Worm (Caenorhabditis elegans) whole organism, early embryonic: ENCODE measurements around the gene Y51H7C.12.
"Not testable (repeated sequence)": the region's sequence is repeated elsewhere in the genome, so short reads cannot be mapped to it uniquely, and the experiment has no call there.

Experiments used
- B0310.2 ChIP-seq: sonication (generic microtip); optimal IDR thresholded peaks from 2 replicates; lab custom pipeline; 2016; ENCODE audit warnings: mild to moderate bottlenecking, missing genetic modification characterization, missing compliant biosample characterization
- F13C5.2 ChIP-seq: sonication (generic microtip); optimal IDR thresholded peaks from 2 replicates; lab custom pipeline; 2017; ENCODE audit warnings: mild to moderate bottlenecking, missing genetic modification characterization, inconsistent platforms, missing compliant biosample characterization
- aly-1 ChIP-seq: sonication (generic microtip); optimal IDR thresholded peaks from 2 replicates; lab custom pipeline; 2016; ENCODE audit warnings: missing genetic modification characterization, missing compliant biosample characterization
- ama-1 ChIP-seq: fragments of 150-350 bp; optimal IDR thresholded peaks from 2 replicates; lab custom pipeline; 2014
- ceh-13 ChIP-seq: fragments of 200-800 bp; sonication (Bioruptor generic); optimal IDR thresholded peaks from 2 replicates; lab custom pipeline; 2018; ENCODE audit warnings: mild to moderate bottlenecking, missing genetic modification characterization, missing compliant biosample characterization
- ceh-36 ChIP-seq: sonication (generic microtip); optimal IDR thresholded peaks from 2 replicates; lab custom pipeline; 2016; ENCODE audit warnings: missing genetic modification characterization, inconsistent platforms, missing compliant biosample characterization
- ets-7 ChIP-seq: sonication (generic microtip); optimal IDR thresholded peaks from 2 replicates; lab custom pipeline; 2016; ENCODE audit warnings: missing genotype, missing genetic modification characterization, missing compliant biosample characterization
- flt-1 ChIP-seq: fragments of 200-800 bp; sonication (Bioruptor generic); IDR thresholded peaks from 2 replicates; pipeline ENCODE4 v1.3.6; 2022; ENCODE audit warnings: missing genetic modification characterization, missing compliant biosample characterization
- hmbx-1 ChIP-seq: sonication (generic microtip); optimal IDR thresholded peaks from 2 replicates; lab custom pipeline; 2016; ENCODE audit warnings: mild to moderate bottlenecking, missing genetic modification characterization, missing compliant biosample characterization
- hmg-4 ChIP-seq: fragments of 200-800 bp; sonication (Bioruptor generic); optimal IDR thresholded peaks from 2 replicates; lab custom pipeline; 2018; ENCODE audit warnings: mild to moderate bottlenecking, missing genetic modification characterization, missing compliant biosample characterization
- hnd-1 ChIP-seq: sonication (generic microtip); optimal IDR thresholded peaks from 2 replicates; lab custom pipeline; 2016; ENCODE audit warnings: missing genetic modification characterization, missing compliant biosample characterization
- pes-1 ChIP-seq: fragments of 200-800 bp; sonication (Bioruptor generic); IDR thresholded peaks from 2 replicates; pipeline ENCODE4 v1.3.6; 2022; ENCODE audit warnings: missing genetic modification reagents, missing genetic modification characterization, missing compliant biosample characterization
- scrt-1 ChIP-seq: fragments of 200-800 bp; sonication (Bioruptor generic); IDR thresholded peaks from 2 replicates; pipeline ENCODE4 v1.3.6; 2022; ENCODE audit warnings: missing genetic modification characterization, missing compliant biosample characterization
- sea-1 ChIP-seq: fragments of 200-800 bp; sonication (Bioruptor generic); conservative IDR thresholded peaks from 2 replicates; pipeline ENCODE4 v1.3.6; 2022; ENCODE audit warnings: missing genetic modification characterization, missing compliant biosample characterization
- tbx-11 ChIP-seq: fragments of 200-800 bp; sonication (Bioruptor generic); IDR thresholded peaks from 2 replicates; pipeline ENCODE4 v1.3.6; 2022; ENCODE audit warnings: missing genetic modification characterization, missing compliant biosample characterization
- tbx-37 ChIP-seq: fragments of 200-800 bp; sonication (Bioruptor generic); conservative IDR thresholded peaks from 2 replicates; pipeline ENCODE4 v1.3.6; 2022; ENCODE audit warnings: missing genetic modification reagents, missing genetic modification characterization, missing compliant biosample characterization
- tra-4 ChIP-seq: sonication (generic microtip); optimal IDR thresholded peaks from 2 replicates; lab custom pipeline; 2017; ENCODE audit warnings: missing genetic modification characterization, missing compliant biosample characterization

Gene Y51H7C.12

ce11 chrII:1446696-1447293, at the start of gene Y51H7C.12:
TSS of gene Y51H7C.12 (minus strand) at chrII:1446746.
- not testable (repeated sequence) for TF ChIP-seq ceh-36 (tag; lab: Kevin White, UChicago); sea-1 (GFP tag; lab: Robert Waterston, UW); tbx-11 (GFP tag; lab: Robert Waterston, UW)

- TF ChIP-seq pes-1 (no peak), aly-1 (tag; lab: Kevin White, UChicago) (no peak), ceh-13 (GFP tag; lab: Kevin White, UChicago) (no peak), hmbx-1 (tag; lab: Kevin White, UChicago) (no peak), ama-1 (lab: Kevin White, UChicago) (no peak), ceh-36 (tag; lab: Kevin White, UChicago) (no peak), scrt-1 (GFP tag; lab: Robert Waterston, UW) (no peak), tra-4 (no peak), B0310.2 (no peak), tbx-37 (GFP tag; lab: Robert Waterston, UW) (no peak), sea-1 (GFP tag; lab: Robert Waterston, UW) (no peak), F13C5.2 (tag; lab: Kevin White, UChicago) (no peak), hmg-4 (GFP tag; lab: Kevin White, UChicago) (no peak), ets-7 (no peak), tbx-11 (GFP tag; lab: Robert Waterston, UW) (no peak), flt-1 (GFP tag; lab: Robert Waterston, UW) (no peak), hnd-1 (no peak)
Measured at ce11 chrII:1490813-1491212, 44.3 kb upstream of the Y51H7C.12 start.

ce11 chrII:1482419-1482818, 35.9 kb upstream of the Y51H7C.12 start:
- TF ChIP-seq B0310.2: no peak
- no peak for TF ChIP-seq ceh-36 (tag; lab: Kevin White, UChicago)
- TF ChIP-seq F13C5.2 (tag; lab: Kevin White, UChicago): no peak
- no peak for TF ChIP-seq pes-1
- no peak for TF ChIP-seq ama-1 (lab: Kevin White, UChicago)

ce11 chrII:1481660-1482059, 35.1 kb upstream of the Y51H7C.12 start:
- TF ChIP-seq ceh-36 (tag; lab: Kevin White, UChicago): no peak
- TF ChIP-seq ceh-13 (GFP tag; lab: Kevin White, UChicago): no peak
- TF ChIP-seq B0310.2: no peak
- TF ChIP-seq hnd-1: no peak
- no peak for TF ChIP-seq ets-7
- no peak for TF ChIP-seq flt-1 (GFP tag; lab: Robert Waterston, UW)
- TF ChIP-seq tbx-37 (GFP tag; lab: Robert Waterston, UW): no peak
- no peak for TF ChIP-seq tra-4
- no peak for TF ChIP-seq sea-1 (GFP tag; lab: Robert Waterston, UW)
- TF ChIP-seq aly-1 (tag; lab: Kevin White, UChicago): no peak
- TF ChIP-seq ama-1 (lab: Kevin White, UChicago): no peak
- TF ChIP-seq hmbx-1 (tag; lab: Kevin White, UChicago): no peak
- TF ChIP-seq tbx-11 (GFP tag; lab: Robert Waterston, UW): no peak
- no peak for TF ChIP-seq hmg-4 (GFP tag; lab: Kevin White, UChicago)
- no peak for TF ChIP-seq F13C5.2 (tag; lab: Kevin White, UChicago)
- TF ChIP-seq scrt-1 (GFP tag; lab: Robert Waterston, UW): no peak
- TF ChIP-seq pes-1: no peak

ce11 chrII:1478522-1478921, 32.0 kb upstream of the Y51H7C.12 start:
- TF ChIP-seq tbx-37 (GFP tag; lab: Robert Waterston, UW): no peak
- TF ChIP-seq hmg-4 (GFP tag; lab: Kevin White, UChicago): no peak
- no peak for TF ChIP-seq hnd-1
- no peak for TF ChIP-seq B0310.2
- no peak for TF ChIP-seq hmbx-1 (tag; lab: Kevin White, UChicago)
- TF ChIP-seq ets-7: no peak
- no peak for TF ChIP-seq pes-1
- no peak for TF ChIP-seq flt-1 (GFP tag; lab: Robert Waterston, UW)
- TF ChIP-seq aly-1 (tag; lab: Kevin White, UChicago): no peak
- TF ChIP-seq tra-4: no peak
- TF ChIP-seq F13C5.2 (tag; lab: Kevin White, UChicago): no peak
- no peak for TF ChIP-seq ceh-13 (GFP tag; lab: Kevin White, UChicago)
- TF ChIP-seq ama-1 (lab: Kevin White, UChicago): no peak
- no peak for TF ChIP-seq scrt-1 (GFP tag; lab: Robert Waterston, UW)
- no peak for TF ChIP-seq tbx-11 (GFP tag; lab: Robert Waterston, UW)

ce11 chrII:1477975-1478374, 31.4 kb upstream of the Y51H7C.12 start:
- no peak for TF ChIP-seq scrt-1 (GFP tag; lab: Robert Waterston, UW)
- TF ChIP-seq ceh-13 (GFP tag; lab: Kevin White, UChicago): no peak
- no peak for TF ChIP-seq tra-4
- TF ChIP-seq ama-1 (lab: Kevin White, UChicago): no peak
- no peak for TF ChIP-seq ceh-36 (tag; lab: Kevin White, UChicago)
- TF ChIP-seq tbx-37 (GFP tag; lab: Robert Waterston, UW): no peak
- no peak for TF ChIP-seq hmbx-1 (tag; lab: Kevin White, UChicago)

ce11 chrII:1477295-1477694, 30.7 kb upstream of the Y51H7C.12 start:
- no peak for TF ChIP-seq hmg-4 (GFP tag; lab: Kevin White, UChicago)
- no peak for TF ChIP-seq ceh-36 (tag; lab: Kevin White, UChicago)
- TF ChIP-seq pes-1: no peak
- TF ChIP-seq F13C5.2 (tag; lab: Kevin White, UChicago): no peak
- TF ChIP-seq sea-1 (GFP tag; lab: Robert Waterston, UW): no peak
- no peak for TF ChIP-seq scrt-1 (GFP tag; lab: Robert Waterston, UW)
- TF ChIP-seq ama-1 (lab: Kevin White, UChicago): no peak
- no peak for TF ChIP-seq B0310.2
- no peak for TF ChIP-seq flt-1 (GFP tag; lab: Robert Waterston, UW)
- no peak for TF ChIP-seq aly-1 (tag; lab: Kevin White, UChicago)
- TF ChIP-seq ceh-13 (GFP tag; lab: Kevin White, UChicago): no peak
- TF ChIP-seq tra-4: no peak
- TF ChIP-seq ets-7: no peak
- TF ChIP-seq tbx-37 (GFP tag; lab: Robert Waterston, UW): no peak
- no peak for TF ChIP-seq tbx-11 (GFP tag; lab: Robert Waterston, UW)
- no peak for TF ChIP-seq hmbx-1 (tag; lab: Kevin White, UChicago)
- TF ChIP-seq hnd-1: no peak
